2 fruit fly cellular contexts compared by ENCODE assay signal in genomic region chrX:5995951-5996350, dm6.
TF ChIP-seq lines count a peak whose summit lies in the region.

No protein-coding gene starts in this region.

TF ChIP-seq in whole organism, embryonic, 481 proteins besides CTCF, POLR2A, EP300 and RAD21 (continued from another document and continues in another):
- TF ChIP-seq CG4404 (GFP tag; IDR thresholded peaks at IDR 0.05; lab: Robert Waterston, UW): peak; percentile 45; the same call in 1 of the 2 replicates
- no peak for TF ChIP-seq Lpt (GFP tag; optimal IDR thresholded peaks at IDR 0.05; lab: Kevin White, UChicago)
- no peak for TF ChIP-seq fd64A (GFP tag; optimal IDR thresholded peaks at IDR 0.05; lab: Kevin White, UChicago)
- TF ChIP-seq CG31388 (GFP tag; optimal IDR thresholded peaks at IDR 0.05; lab: Kevin White, UChicago): no peak
- TF ChIP-seq pros (GFP tag; optimal IDR thresholded peaks at IDR 0.05; lab: Kevin White, UChicago): no peak
- TF ChIP-seq zen2 (GFP tag; IDR thresholded peaks at IDR 0.05; lab: Robert Waterston, UW; ENCODE audit: partially characterized antibody): no peak
- TF ChIP-seq nmo (GFP tag; optimal IDR thresholded peaks at IDR 0.05; lab: Kevin White, UChicago): peak; percentile 38
- no peak for TF ChIP-seq CG1602 (GFP tag; optimal IDR thresholded peaks at IDR 0.05; lab: Kevin White, UChicago)
- TF ChIP-seq gsb (GFP tag; IDR thresholded peaks at IDR 0.05; lab: Robert Waterston, UW): no peak
- TF ChIP-seq CG33557 (GFP tag; optimal IDR thresholded peaks at IDR 0.05; lab: Kevin White, UChicago): no peak
- no peak for TF ChIP-seq amos (GFP tag; IDR thresholded peaks at IDR 0.05; lab: Robert Waterston, UW; ENCODE audit: partially characterized antibody)
- no peak for TF ChIP-seq Pdp1 (GFP tag; optimal IDR thresholded peaks at IDR 0.05; lab: Kevin White, UChicago)
- no peak for TF ChIP-seq sd (tag; optimal IDR thresholded peaks at IDR 0.05; lab: Kevin White, UChicago)
- no peak for TF ChIP-seq so (GFP tag; IDR thresholded peaks at IDR 0.05; lab: Robert Waterston, UW)
- TF ChIP-seq Dref (GFP tag; IDR thresholded peaks at IDR 0.05; lab: Robert Waterston, UW): no peak
- TF ChIP-seq CG2202 (tag; optimal IDR thresholded peaks at IDR 0.05; lab: Kevin White, UChicago): no peak
- no peak for TF ChIP-seq nerfin-1 (tag; optimal IDR thresholded peaks at IDR 0.05; lab: Kevin White, UChicago)
- peak; percentile 26; the same call in 1 of the 2 replicates for TF ChIP-seq Ptx1 (GFP tag; IDR thresholded peaks at IDR 0.05; lab: Robert Waterston, UW)
- TF ChIP-seq run (tag; optimal IDR thresholded peaks at IDR 0.05; lab: Kevin White, UChicago): no peak
- peak; percentile 17 for TF ChIP-seq CG7839 (tag; optimal IDR thresholded peaks at IDR 0.05; lab: Kevin White, UChicago)
- TF ChIP-seq HmgD (GFP tag; optimal IDR thresholded peaks at IDR 0.05; lab: Kevin White, UChicago): no peak
- TF ChIP-seq gfzf (GFP tag; optimal IDR thresholded peaks at IDR 0.05; lab: Kevin White, UChicago): no peak
- TF ChIP-seq rib (GFP tag; IDR thresholded peaks at IDR 0.05; lab: Robert Waterston, UW): no peak
- no peak for TF ChIP-seq slp2 (GFP tag; optimal IDR thresholded peaks at IDR 0.05; lab: Kevin White, UChicago)
- no peak for TF ChIP-seq bigmax (GFP tag; optimal IDR thresholded peaks at IDR 0.05; lab: Kevin White, UChicago)
- TF ChIP-seq TFAM (GFP tag; optimal IDR thresholded peaks at IDR 0.05; lab: Kevin White, UChicago): no peak
- TF ChIP-seq CG2120 (GFP tag; optimal IDR thresholded peaks at IDR 0.05; lab: Kevin White, UChicago): no peak
- no peak for TF ChIP-seq Elba2 (GFP tag; optimal IDR thresholded peaks at IDR 0.05; lab: Kevin White, UChicago)
- no peak for TF ChIP-seq CG4282 (GFP tag; optimal IDR thresholded peaks at IDR 0.05; lab: Kevin White, UChicago)
- no peak for TF ChIP-seq insv (GFP tag; optimal IDR thresholded peaks at IDR 0.05; lab: Kevin White, UChicago)
- no peak for TF ChIP-seq tgo (GFP tag; IDR thresholded peaks at IDR 0.05; lab: Robert Waterston, UW)
- TF ChIP-seq Asciz (GFP tag; optimal IDR thresholded peaks at IDR 0.05; lab: Kevin White, UChicago): no peak
- TF ChIP-seq Doc3 (GFP tag; IDR thresholded peaks at IDR 0.05; lab: Robert Waterston, UW; ENCODE audit: partially characterized antibody): no peak
- TF ChIP-seq CG15601 (tag; optimal IDR thresholded peaks at IDR 0.05; lab: Kevin White, UChicago): peak; percentile 13
- no peak for TF ChIP-seq NfI (GFP tag; optimal IDR thresholded peaks at IDR 0.05; lab: Kevin White, UChicago)
- peak; percentile 65 for TF ChIP-seq gem (tag; optimal IDR thresholded peaks at IDR 0.05; lab: Kevin White, UChicago)
- TF ChIP-seq nerfin-2 (GFP tag; IDR thresholded peaks at IDR 0.05; lab: Robert Waterston, UW; ENCODE audit: partially characterized antibody): no peak
- peak; percentile 13; the same call in 1 of the 2 replicates for TF ChIP-seq wor (GFP tag; IDR thresholded peaks at IDR 0.05; lab: Robert Waterston, UW)
- TF ChIP-seq CG17912 (GFP tag; optimal IDR thresholded peaks at IDR 0.05; lab: Kevin White, UChicago): no peak
- TF ChIP-seq lmd (GFP tag; IDR thresholded peaks at IDR 0.05; lab: Robert Waterston, UW): no peak
- TF ChIP-seq Dbx (GFP tag; IDR thresholded peaks at IDR 0.05; lab: Robert Waterston, UW): no peak
- TF ChIP-seq CkIIα-i1 (GFP tag; IDR thresholded peaks at IDR 0.05; lab: Robert Waterston, UW): no peak
- no peak for TF ChIP-seq sima (GFP tag; optimal IDR thresholded peaks at IDR 0.05; lab: Kevin White, UChicago)
- no peak for TF ChIP-seq al (GFP tag; IDR thresholded peaks at IDR 0.05; lab: Robert Waterston, UW)
- TF ChIP-seq CG12219 (GFP tag; optimal IDR thresholded peaks at IDR 0.05; lab: Kevin White, UChicago): no peak
- peak; percentile 11 for TF ChIP-seq Oli (tag; optimal IDR thresholded peaks at IDR 0.05; lab: Kevin White, UChicago)
- no peak for TF ChIP-seq prd (optimal IDR thresholded peaks at IDR 0.05; lab: Kevin White, UChicago)
- peak; percentile 73 for TF ChIP-seq prd (GFP tag; IDR thresholded peaks at IDR 0.05; lab: Robert Waterston, UW)
- no peak for TF ChIP-seq CG13123 (GFP tag; optimal IDR thresholded peaks at IDR 0.05; lab: Kevin White, UChicago)
- TF ChIP-seq Sin3A (optimal IDR thresholded peaks at IDR 0.05; lab: Kevin White, UChicago): no peak
- TF ChIP-seq dysf (GFP tag; IDR thresholded peaks at IDR 0.05; lab: Robert Waterston, UW): 0 out of 3 replicates have a peak, but pooled peaks have one; percentile 23
- no peak for TF ChIP-seq CG42726 (GFP tag; IDR thresholded peaks at IDR 0.05; lab: Robert Waterston, UW; ENCODE audit: partially characterized antibody)
- no peak for TF ChIP-seq pb (GFP tag; optimal IDR thresholded peaks at IDR 0.05; lab: Kevin White, UChicago)
- TF ChIP-seq CG9437 (GFP tag; optimal IDR thresholded peaks at IDR 0.05; lab: Kevin White, UChicago): no peak
- TF ChIP-seq trem (tag; optimal IDR thresholded peaks at IDR 0.05; lab: Kevin White, UChicago): no peak
- no peak for TF ChIP-seq CG4707 (GFP tag; optimal IDR thresholded peaks at IDR 0.05; lab: Kevin White, UChicago)
- TF ChIP-seq Nf-YA (GFP tag; IDR thresholded peaks at IDR 0.05; lab: Robert Waterston, UW): no peak
- peak; percentile 33 for TF ChIP-seq CG14710 (tag; optimal IDR thresholded peaks at IDR 0.05; lab: Kevin White, UChicago)
- peak; percentile 45 for TF ChIP-seq CG18262 (tag; optimal IDR thresholded peaks at IDR 0.05; lab: Kevin White, UChicago)
- TF ChIP-seq Sry-β (GFP tag; optimal IDR thresholded peaks at IDR 0.05; lab: Kevin White, UChicago): no peak
- TF ChIP-seq Awh (GFP tag; IDR thresholded peaks at IDR 0.05; lab: Robert Waterston, UW): no peak
- TF ChIP-seq btn (GFP tag; optimal IDR thresholded peaks at IDR 0.05; lab: Kevin White, UChicago): no peak
- no peak for TF ChIP-seq Sry-δ (GFP tag; optimal IDR thresholded peaks at IDR 0.05; lab: Kevin White, UChicago)
- no peak for TF ChIP-seq chinmo (GFP tag; IDR thresholded peaks at IDR 0.05; lab: Robert Waterston, UW; ENCODE audit: partially characterized antibody)
- no peak for TF ChIP-seq z (GFP tag; IDR thresholded peaks at IDR 0.05; lab: Robert Waterston, UW)
- no peak for TF ChIP-seq CG16779 (GFP tag; IDR thresholded peaks at IDR 0.05; lab: Robert Waterston, UW)
- TF ChIP-seq gce (GFP tag; IDR thresholded peaks at IDR 0.05; lab: Robert Waterston, UW): no peak
- peak; percentile 43; the same call in 1 of the 2 replicates for TF ChIP-seq sim (GFP tag; IDR thresholded peaks at IDR 0.05; lab: Robert Waterston, UW)
- TF ChIP-seq dimm (GFP tag; IDR thresholded peaks at IDR 0.05; lab: Robert Waterston, UW): no peak

TF ChIP-seq in whole organism, prepupa, 60 proteins besides CTCF, POLR2A, EP300 and RAD21 (continued from another document):
- no peak for TF ChIP-seq CG6276 (GFP tag; optimal IDR thresholded peaks at IDR 0.05; lab: Kevin White, UChicago)
- no peak for TF ChIP-seq Blimp-1 (GFP tag; optimal IDR thresholded peaks at IDR 0.05; lab: Kevin White, UChicago)
- no peak for TF ChIP-seq CG10669 (GFP tag; optimal IDR thresholded peaks at IDR 0.05; lab: Kevin White, UChicago)
- peak; percentile 1 for TF ChIP-seq Met (GFP tag; optimal IDR thresholded peaks at IDR 0.05; lab: Kevin White, UChicago)
- no peak for TF ChIP-seq pdm3 (GFP tag; optimal IDR thresholded peaks at IDR 0.05; lab: Kevin White, UChicago)
- TF ChIP-seq Sox15 (GFP tag; optimal IDR thresholded peaks at IDR 0.05; lab: Kevin White, UChicago): no peak
- no peak for TF ChIP-seq vri (GFP tag; optimal IDR thresholded peaks at IDR 0.05; lab: Kevin White, UChicago)
TF ChIP-seq in whole organism, prepupa: peak in this region for 12.
